Fruit fly (Drosophila melanogaster) whole organism, wandering third instar larva: Measurements from ENCODE around the gene CG34409.

ENCODE experiments used
- Abd-B ChIP-seq: fragments of >200 bp; optimal IDR thresholded peaks from 2 replicates; lab custom pipeline; 2017; ENCODE audit warnings: missing biosample characterization, missing genetic modification characterization
- CG32264 ChIP-seq: fragments of 200-800 bp; sonication (Bioruptor generic); optimal IDR thresholded peaks from 2 replicates; lab custom pipeline; 2016; ENCODE audit warnings: missing biosample characterization, missing genetic modification characterization
- CG9705 ChIP-seq: fragments of 200-800 bp; sonication (Bioruptor generic); optimal IDR thresholded peaks from 2 replicates; lab custom pipeline; 2018; ENCODE audit warnings: missing biosample characterization, mild to moderate bottlenecking, missing genetic modification characterization
- CrebA ChIP-seq: fragments of 200-800 bp; sonication (Bioruptor generic); optimal IDR thresholded peaks from 2 replicates; lab custom pipeline; 2016; ENCODE audit warnings: missing biosample characterization, mild to moderate bottlenecking, missing genetic modification characterization, borderline replicate concordance
- Dfd ChIP-seq: fragments of >200 bp; optimal IDR thresholded peaks from 2 replicates; lab custom pipeline; 2017; ENCODE audit warnings: missing biosample characterization, missing genetic modification characterization
- Dif ChIP-seq: fragments of 200-275, 200-300 bp; sonication (Bioruptor generic); optimal IDR thresholded peaks from 2 replicates; lab custom pipeline; 2018; ENCODE audit warnings: missing biosample characterization, missing genetic modification characterization; ENCODE audit not compliant: partially characterized antibody
- GATAd ChIP-seq: sonication (Bioruptor generic); optimal IDR thresholded peaks from 2 replicates; lab custom pipeline; 2016; ENCODE audit warnings: missing biosample characterization, missing genetic modification characterization
- HLH106 ChIP-seq: fragments of 200-800 bp; optimal IDR thresholded peaks from 3 replicates; lab custom pipeline; 2019; ENCODE audit warnings: missing biosample characterization, mild to moderate bottlenecking, missing genetic modification characterization, moderate library complexity
- Hnf4 ChIP-seq: fragments of 200-800 bp; sonication (Bioruptor generic); optimal IDR thresholded peaks from 2 replicates; lab custom pipeline; 2016; ENCODE audit warnings: missing biosample characterization, mild to moderate bottlenecking, missing genetic modification characterization
- Hr78 ChIP-seq: fragments of >200 bp; optimal IDR thresholded peaks from 2 replicates; lab custom pipeline; 2017; ENCODE audit warnings: missing biosample characterization, missing genetic modification characterization
- Hr83 ChIP-seq: fragments of 200-300 bp; sonication (Bioruptor generic); optimal IDR thresholded peaks from 2 replicates; lab custom pipeline; 2016; ENCODE audit warnings: missing biosample characterization, mild to moderate bottlenecking, missing genetic modification characterization, moderate library complexity; ENCODE audit not compliant: poor library complexity, severe bottlenecking
- Jra ChIP-seq: sonication (Bioruptor generic); optimal IDR thresholded peaks from 2 replicates; lab custom pipeline; 2016; ENCODE audit warnings: missing biosample characterization, missing genetic modification characterization
- Mio ChIP-seq: sonication (Bioruptor generic); optimal IDR thresholded peaks from 2 replicates; lab custom pipeline; 2016; ENCODE audit warnings: missing biosample characterization, missing genetic modification characterization
- Myc ChIP-seq: fragments of >200 bp; optimal IDR thresholded peaks from 2 replicates; lab custom pipeline; 2017
- N ChIP-seq: fragments of >200 bp; optimal IDR thresholded peaks from 2 replicates; lab custom pipeline; 2018; ENCODE audit warnings: missing biosample characterization, missing external identifiers, missing genetic modification characterization
- OdsH ChIP-seq: fragments of 200-800 bp; sonication (Bioruptor generic); optimal IDR thresholded peaks from 2 replicates; lab custom pipeline; 2016; ENCODE audit warnings: missing biosample characterization, mild to moderate bottlenecking, missing genetic modification characterization
- Rel ChIP-seq, 2 experiments: fragments of 200-800 bp; sonication (Bioruptor generic) in 1 of 2; optimal IDR thresholded peaks; 2 replicates in 1 of 2; 3 replicates in 1 of 2; lab custom pipeline; 2016 to 2019; ENCODE audit warnings: mild to moderate bottlenecking in 2 of 2, missing biosample characterization in 2 of 2, missing genetic modification characterization in 2 of 2, moderate library complexity in 1 of 2
- Sp1 ChIP-seq: fragments of 200-800 bp; sonication (Bioruptor generic); optimal IDR thresholded peaks from 3 replicates; lab custom pipeline; 2019; ENCODE audit warnings: missing biosample characterization, mild to moderate bottlenecking, missing genetic modification characterization, moderate library complexity
- Vsx2 ChIP-seq: fragments of 200-300, 225-300 bp; sonication (Bioruptor generic); optimal IDR thresholded peaks from 2 replicates; lab custom pipeline; 2018; ENCODE audit warnings: missing biosample characterization, missing genetic modification characterization; ENCODE audit not compliant: partially characterized antibody
- br ChIP-seq: fragments of 200-800 bp; sonication (Bioruptor generic); optimal IDR thresholded peaks from 2 replicates; lab custom pipeline; 2016; ENCODE audit warnings: missing biosample characterization, missing genetic modification characterization
- brk ChIP-seq: fragments of 200-800 bp; sonication (Bioruptor generic); optimal IDR thresholded peaks from 2 replicates; lab custom pipeline; 2016; ENCODE audit warnings: missing biosample characterization, mild to moderate bottlenecking, missing genetic modification characterization
- dl ChIP-seq, 2 experiments: fragments of 175-275, 200-275 bp in 1 of 2; fragments of 200-275 bp in 1 of 2; sonication (Bioruptor generic); optimal IDR thresholded peaks; lab custom pipeline; 2018; ENCODE audit warnings: mild to moderate bottlenecking in 2 of 2, missing biosample characterization in 2 of 2, missing genetic modification characterization in 2 of 2, moderate library complexity in 2 of 2; ENCODE audit not compliant: partially characterized antibody in 2 of 2, insufficient read depth in 1 of 2
- dmrt93B ChIP-seq: fragments of 200-800 bp; sonication (Bioruptor generic); optimal IDR thresholded peaks from 2 replicates; lab custom pipeline; 2018; ENCODE audit warnings: missing biosample characterization, mild to moderate bottlenecking, missing genetic modification characterization
- dsf ChIP-seq: sonication (Bioruptor generic); optimal IDR thresholded peaks from 2 replicates; lab custom pipeline; 2016; ENCODE audit warnings: missing biosample characterization, missing genetic modification characterization, borderline replicate concordance
- ey ChIP-seq: fragments of 200-800 bp; sonication (Bioruptor generic); optimal IDR thresholded peaks from 2 replicates; lab custom pipeline; 2016; ENCODE audit warnings: missing biosample characterization, missing genetic modification characterization
- foxo ChIP-seq, 2 experiments: fragments of 200-800 bp; sonication (Bioruptor generic); optimal IDR thresholded peaks; 2 replicates in 1 of 2; 3 replicates in 1 of 2; lab custom pipeline; 2016 to 2017; ENCODE audit warnings: missing biosample characterization in 2 of 2, missing genetic modification characterization in 2 of 2
- fru ChIP-seq: fragments of 200-800 bp; sonication (Bioruptor generic); optimal IDR thresholded peaks from 3 replicates; lab custom pipeline; 2016; ENCODE audit warnings: missing biosample characterization, mild to moderate bottlenecking, missing genetic modification characterization
- h ChIP-seq: fragments of 200-800 bp; sonication (Bioruptor generic); optimal IDR thresholded peaks from 3 replicates; lab custom pipeline; 2016; ENCODE audit warnings: missing biosample characterization, mild to moderate bottlenecking, missing genetic modification characterization
- jim ChIP-seq: fragments of 175-275, 200-325 bp; sonication (Bioruptor generic); optimal IDR thresholded peaks from 2 replicates; lab custom pipeline; 2016; ENCODE audit warnings: missing biosample characterization, mild to moderate bottlenecking, missing genetic modification characterization
- lola ChIP-seq: fragments of >200 bp; optimal IDR thresholded peaks from 2 replicates; lab custom pipeline; 2017; ENCODE audit warnings: missing biosample characterization, missing genetic modification characterization
- psq ChIP-seq: fragments of 200-800 bp; sonication (Bioruptor generic); optimal IDR thresholded peaks from 3 replicates; lab custom pipeline; 2017; ENCODE audit warnings: missing biosample characterization, mild to moderate bottlenecking, missing genetic modification characterization, moderate library complexity
- rgr ChIP-seq: fragments of 200-800 bp; sonication (Bioruptor generic); optimal IDR thresholded peaks from 3 replicates; lab custom pipeline; 2016; ENCODE audit warnings: missing biosample characterization, mild to moderate bottlenecking, missing genetic modification characterization
- sage ChIP-seq: fragments of 200-800 bp; sonication (Bioruptor generic); optimal IDR thresholded peaks from 2 replicates; lab custom pipeline; 2016; ENCODE audit warnings: missing biosample characterization, mild to moderate bottlenecking, missing genetic modification characterization
- sv ChIP-seq: fragments of 200-800 bp; sonication (Bioruptor generic); optimal IDR thresholded peaks from 3 replicates; lab custom pipeline; 2016; ENCODE audit warnings: missing biosample characterization, missing genetic modification characterization
- tai ChIP-seq: sonication (Bioruptor generic); optimal IDR thresholded peaks from 2 replicates; lab custom pipeline; 2016; ENCODE audit warnings: missing biosample characterization, missing genetic modification characterization
- usp ChIP-seq: fragments of >200 bp; optimal IDR thresholded peaks from 2 replicates; lab custom pipeline; 2017; ENCODE audit warnings: missing biosample characterization, missing genetic modification characterization
- woc ChIP-seq: sonication (Bioruptor generic); optimal IDR thresholded peaks from 2 replicates; lab custom pipeline; 2016; ENCODE audit warnings: missing biosample characterization, mild to moderate bottlenecking, missing genetic modification characterization

The CG34409 gene

dm6 chr3R:9746267-9746666 lies at the start of gene CG34409:
Gene CG34409 (minus strand): TSS chr3R:9746367.
- TF ChIP-seq Abd-B (GFP tag; lab: Kevin White, UChicago) (no peak), CrebA (no peak), psq (GFP tag; lab: Kevin White, UChicago) (no peak), sv (GFP tag; lab: Kevin White, UChicago) (no peak), Dfd (GFP tag; lab: Kevin White, UChicago) (no peak), rgr (no peak), OdsH (GFP tag; lab: Kevin White, UChicago) (no peak), tai (GFP tag; lab: Kevin White, UChicago) (no peak), Hr83 (GFP tag; lab: Kevin White, UChicago) (no peak), sage (GFP tag; lab: Kevin White, UChicago) (no peak), foxo (GFP tag; optimal IDR thresholded peaks at IDR 0.05; lab: Kevin White, UChicago) (no peak), CG32264 (GFP tag; lab: Kevin White, UChicago) (no peak), dl (GFP tag; optimal IDR thresholded peaks at IDR 0.05; lab: Kevin White, UChicago; ENCODE audit: insufficient read depth in 1 of 2, partially characterized antibody in 2 of 2) (no peak), Myc (no peak), lola (GFP tag; lab: Kevin White, UChicago) (no peak), Rel (GFP tag; optimal IDR thresholded peaks at IDR 0.05; lab: Kevin White, UChicago) (no peak), Rel (tag; optimal IDR thresholded peaks at IDR 0.05; lab: Kevin White, UChicago) (no peak), br (GFP tag; lab: Kevin White, UChicago) (no peak), jim (GFP tag; lab: Kevin White, UChicago) (no peak), Dif (GFP tag; lab: Kevin White, UChicago) (no peak), Sp1 (GFP tag; lab: Kevin White, UChicago) (no peak)
- TF ChIP-seq, all 38 proteins: peak for 0

dm6 chr3R:9793018-9793417 lies 46.9 kb upstream of the CG34409 start, which contains the start of gene CG8516:
Gene CG8516 (plus strand): TSS chr3R:9793295.
- TF ChIP-seq GATAd (GFP tag; lab: Kevin White, UChicago) = no peak
- no peak for TF ChIP-seq Hr78
- no peak for TF ChIP-seq lola (GFP tag; lab: Kevin White, UChicago)
- TF ChIP-seq jim (GFP tag; lab: Kevin White, UChicago) = no peak
- no peak for TF ChIP-seq psq (GFP tag; lab: Kevin White, UChicago)
- TF ChIP-seq Jra = no peak
- no peak for TF ChIP-seq tai (GFP tag; lab: Kevin White, UChicago)
- TF ChIP-seq h (GFP tag; lab: Kevin White, UChicago) = peak; percentile 29
- no peak for TF ChIP-seq Hnf4 (GFP tag; lab: Kevin White, UChicago)
- TF ChIP-seq Myc = no peak
- TF ChIP-seq sv (GFP tag; lab: Kevin White, UChicago) = peak; percentile 11
- TF ChIP-seq dsf (GFP tag; lab: Kevin White, UChicago) = no peak
- peak in 1 of 2 experiments; percentile 29 for TF ChIP-seq foxo (GFP tag; optimal IDR thresholded peaks at IDR 0.05; lab: Kevin White, UChicago)
- no peak for TF ChIP-seq Vsx2 (GFP tag; lab: Kevin White, UChicago)
- no peak for TF ChIP-seq CrebA
- peak; percentile 24 for TF ChIP-seq woc (GFP tag; lab: Kevin White, UChicago)
- no peak for TF ChIP-seq fru
- TF ChIP-seq CG9705 (GFP tag; lab: Kevin White, UChicago) = no peak
- TF ChIP-seq Hr83 (GFP tag; lab: Kevin White, UChicago) = no peak
- no peak for TF ChIP-seq Dif (GFP tag; lab: Kevin White, UChicago)
- no peak for TF ChIP-seq Mio (GFP tag; lab: Kevin White, UChicago)
- no peak for TF ChIP-seq Abd-B (GFP tag; lab: Kevin White, UChicago)
- no peak for TF ChIP-seq dmrt93B (GFP tag; lab: Kevin White, UChicago)
- TF ChIP-seq HLH106 (tag; lab: Kevin White, UChicago) = peak; percentile 19
- no peak for TF ChIP-seq N (GFP tag; lab: Kevin White, UChicago)
- no peak for TF ChIP-seq ey
- no peak for TF ChIP-seq Rel (GFP tag; optimal IDR thresholded peaks at IDR 0.05; lab: Kevin White, UChicago)
- TF ChIP-seq Rel (tag; optimal IDR thresholded peaks at IDR 0.05; lab: Kevin White, UChicago) = peak; percentile 41
- TF ChIP-seq brk (GFP tag; lab: Kevin White, UChicago) = no peak
- no peak for TF ChIP-seq br (GFP tag; lab: Kevin White, UChicago)
- TF ChIP-seq Sp1 (GFP tag; lab: Kevin White, UChicago) = peak; percentile 11
- no peak for TF ChIP-seq usp (GFP tag; lab: Kevin White, UChicago)
- TF ChIP-seq CG32264 (GFP tag; lab: Kevin White, UChicago) = no peak
- TF ChIP-seq Dfd (GFP tag; lab: Kevin White, UChicago) = no peak
- no peak for TF ChIP-seq rgr
- TF ChIP-seq, all 38 proteins: peak for 7
